Worm (Caenorhabditis elegans): ENCODE measurements around the gene R155.3.

ce11 chrIII:1951388-1951787, 25.2 kb downstream of the R155.3 start, which contains the start of gene F53A3.7:
- TF ChIP-seq dpl-1 (GFP tag; optimal IDR thresholded peaks at IDR 0.05) = no peak
- TF ChIP-seq lin-39 (tag; optimal IDR thresholded peaks at IDR 0.05) = no peak
- no peak for TF ChIP-seq unc-62 (GFP tag; optimal IDR thresholded peaks at IDR 0.05)
- TF ChIP-seq nhr-12 (tag; optimal IDR thresholded peaks at IDR 0.05) = no peak
- peak; percentile 76 for TF ChIP-seq ama-1 (optimal IDR thresholded peaks at IDR 0.05)
- TF ChIP-seq unc-30 (tag; optimal IDR thresholded peaks at IDR 0.05) = no peak
- TF ChIP-seq tbx-2 (tag; optimal IDR thresholded peaks at IDR 0.05) = no peak
- no peak for TF ChIP-seq nhr-28 (tag; optimal IDR thresholded peaks at IDR 0.05)
- TF ChIP-seq pqm-1 (tag; optimal IDR thresholded peaks at IDR 0.05) = no peak
